Fruit fly (Drosophila melanogaster) whole organism, embryonic: ENCODE results near the gene Dcps.

ENCODE experiments used
- Abd-B ChIP-seq: fragments of 200-800 bp; sonication (Bioruptor generic); optimal IDR thresholded peaks from 2 replicates; lab custom pipeline; 2018; ENCODE audit warnings: missing biosample characterization, mild to moderate bottlenecking, missing genetic modification characterization, moderate library complexity
- CG11560 ChIP-seq: fragments of 200-800 bp; sonication (Bioruptor generic); IDR thresholded peaks from 3 replicates; pipeline ENCODE4 v1.3.6; 2022; ENCODE audit warnings: missing biosample characterization, missing genetic modification characterization
- CG12299 ChIP-seq: fragments of 200-800 bp; sonication (Bioruptor generic); optimal IDR thresholded peaks from 2 replicates; lab custom pipeline; 2018; ENCODE audit warnings: missing biosample characterization, mild to moderate bottlenecking, missing genetic modification characterization
- CG12659 ChIP-seq: fragments of 200-800 bp; sonication (Bioruptor generic); optimal IDR thresholded peaks from 3 replicates; lab custom pipeline; 2017; ENCODE audit warnings: mild to moderate bottlenecking, missing biosample characterization, missing genetic modification reagents, missing genetic modification characterization
- CG13296 ChIP-seq: fragments of 200-800 bp; sonication (Bioruptor generic); optimal IDR thresholded peaks from 3 replicates; lab custom pipeline; 2018; ENCODE audit warnings: missing biosample characterization, mild to moderate bottlenecking, missing genetic modification characterization
- CG14860 ChIP-seq: fragments of 200-800 bp; sonication (Bioruptor generic); IDR thresholded peaks from 3 replicates; pipeline ENCODE4 v1.3.6; 2022; ENCODE audit warnings: missing biosample characterization, missing genetic modification characterization; ENCODE audit not compliant: partially characterized antibody
- CG16863 ChIP-seq: fragments of 200-800 bp; sonication (Bioruptor generic); optimal IDR thresholded peaks from 3 replicates; lab custom pipeline; 2016; ENCODE audit warnings: missing biosample characterization, missing genetic modification characterization
- CG18599 ChIP-seq: fragments of 200-800 bp; sonication (Bioruptor generic); optimal IDR thresholded peaks from 3 replicates; lab custom pipeline; 2017; ENCODE audit warnings: missing biosample characterization, missing genetic modification characterization, mild to moderate bottlenecking, moderate library complexity, missing genetic modification reagents
- CG2116 ChIP-seq: fragments of 200-800 bp; sonication (Bioruptor generic); optimal IDR thresholded peaks from 3 replicates; lab custom pipeline; 2018; ENCODE audit warnings: missing biosample characterization, mild to moderate bottlenecking, missing genetic modification characterization
- CG31224 ChIP-seq: fragments of 200-800 bp; sonication (Bioruptor generic); IDR thresholded peaks from 2 replicates; pipeline ENCODE4 v1.3.6; 2022; ENCODE audit warnings: missing biosample characterization, missing genetic modification characterization
- CG4360 ChIP-seq: fragments of 200-800 bp; sonication (Bioruptor generic); IDR thresholded peaks from 2 replicates; pipeline ENCODE4 v1.3.6; 2022; ENCODE audit warnings: missing biosample characterization, missing genetic modification characterization
- CG43689 ChIP-seq: fragments of 200-800 bp; sonication (Bioruptor generic); IDR thresholded peaks from 2 replicates; pipeline ENCODE4 v1.3.6; 2022; ENCODE audit warnings: missing biosample characterization, missing genetic modification characterization
- CG5953 ChIP-seq: fragments of 200-800 bp; sonication (Bioruptor generic); IDR thresholded peaks from 2 replicates; pipeline ENCODE4 v1.3.6; 2022; ENCODE audit warnings: missing biosample characterization, missing genetic modification characterization
- CG6765 ChIP-seq: fragments of 200-800 bp; sonication (Bioruptor generic); optimal IDR thresholded peaks from 3 replicates; lab custom pipeline; 2017; ENCODE audit warnings: missing biosample characterization, mild to moderate bottlenecking, missing genetic modification characterization
- CG8388 ChIP-seq: fragments of 200-800 bp; sonication (Bioruptor generic); optimal IDR thresholded peaks from 2 replicates; lab custom pipeline; 2019; ENCODE audit warnings: missing biosample characterization, mild to moderate bottlenecking, missing genetic modification characterization, moderate library complexity
- CG9797 ChIP-seq: fragments of 200-800 bp; sonication (Bioruptor generic); optimal IDR thresholded peaks from 3 replicates; lab custom pipeline; 2018; ENCODE audit warnings: missing biosample characterization, mild to moderate bottlenecking, missing genetic modification characterization
- CrebB ChIP-seq: fragments of 200-800 bp; sonication (Bioruptor generic); optimal IDR thresholded peaks from 3 replicates; lab custom pipeline; 2018; ENCODE audit warnings: missing biosample characterization, mild to moderate bottlenecking, missing genetic modification characterization
- Dbx ChIP-seq: fragments of 200-800 bp; sonication (Bioruptor generic); IDR thresholded peaks from 3 replicates; pipeline ENCODE4 v1.3.6; 2022; ENCODE audit warnings: missing biosample characterization, missing genetic modification characterization
- Dp ChIP-seq: fragments of 200-800 bp; sonication (Bioruptor generic); optimal IDR thresholded peaks from 2 replicates; lab custom pipeline; 2018; ENCODE audit warnings: missing biosample characterization, mild to moderate bottlenecking, missing genetic modification characterization, moderate library complexity
- Dref ChIP-seq: fragments of 200-800 bp; sonication (Bioruptor generic); IDR thresholded peaks from 2 replicates; pipeline ENCODE4 v1.3.6; 2022; ENCODE audit warnings: missing biosample characterization, missing genetic modification characterization
- Drgx ChIP-seq: fragments of 200-800 bp; sonication (Bioruptor generic); IDR thresholded peaks from 2 replicates; pipeline ENCODE4 v1.3.6; 2022; ENCODE audit warnings: missing biosample characterization, missing genetic modification characterization
- Gsc ChIP-seq: fragments of 200-800 bp; sonication (Bioruptor generic); IDR thresholded peaks from 2 replicates; pipeline ENCODE4 v1.3.6; 2022; ENCODE audit warnings: missing biosample characterization, missing genetic modification characterization
- Hr39 ChIP-seq: fragments of >200 bp; optimal IDR thresholded peaks from 2 replicates; lab custom pipeline; 2017
- Jarid2 ChIP-seq: fragments of 200-800 bp; sonication (Bioruptor generic); optimal IDR thresholded peaks from 3 replicates; lab custom pipeline; 2017; ENCODE audit warnings: mild to moderate bottlenecking, missing biosample characterization, missing genetic modification reagents, missing genetic modification characterization
- Meics ChIP-seq: fragments of 200-800 bp; sonication (Bioruptor generic); optimal IDR thresholded peaks from 2 replicates; lab custom pipeline; 2017; ENCODE audit warnings: missing biosample characterization, mild to moderate bottlenecking, missing genetic modification characterization
- NFAT ChIP-seq: fragments of 200-800 bp; sonication (Bioruptor generic); IDR thresholded peaks from 2 replicates; pipeline ENCODE4 v1.3.6; 2022; ENCODE audit warnings: missing biosample characterization, missing genetic modification characterization
- Rx ChIP-seq: fragments of 200-800 bp; sonication (Bioruptor generic); IDR thresholded peaks from 2 replicates; pipeline ENCODE4 v1.3.6; 2022; ENCODE audit warnings: missing biosample characterization, missing genetic modification characterization
- Six4 ChIP-seq: fragments of 200-800 bp; sonication (Bioruptor generic); optimal IDR thresholded peaks from 2 replicates; lab custom pipeline; 2016; ENCODE audit warnings: missing biosample characterization, missing genetic modification characterization
- Stat92E ChIP-seq, 3 experiments: fragments of >200 bp in 2 of 3; fragments of 200-800 bp in 1 of 3; sonication (Bioruptor generic) in 1 of 3; optimal IDR thresholded peaks; 2 replicates each; lab custom pipeline; 2017 to 2019; ENCODE audit warnings: missing biosample characterization in 3 of 3, missing genetic modification characterization in 3 of 3, mild to moderate bottlenecking in 1 of 3, moderate library complexity in 1 of 3
- Tbp ChIP-seq: fragments of >200 bp; optimal IDR thresholded peaks from 2 replicates; lab custom pipeline; 2018; ENCODE audit warnings: missing biosample characterization, missing genetic modification characterization
- Trl ChIP-seq, 3 experiments: fragments of >200 bp in 2 of 3; fragments of 200-800 bp in 1 of 3; sonication (Bioruptor generic) in 1 of 3; optimal IDR thresholded peaks; 2 replicates in 1 of 3; 3 replicates in 2 of 3; lab custom pipeline; 2016 to 2017; ENCODE audit warnings: missing biosample characterization in 1 of 3, missing genetic modification characterization in 1 of 3
- br ChIP-seq: fragments of >200 bp; optimal IDR thresholded peaks from 2 replicates; lab custom pipeline; 2017
- emc ChIP-seq: fragments of 200-800 bp; sonication (Bioruptor generic); optimal IDR thresholded peaks from 2 replicates; lab custom pipeline; 2016; ENCODE audit warnings: missing biosample characterization, missing genetic modification characterization
- gsb ChIP-seq: fragments of 200-800 bp; sonication (Bioruptor generic); IDR thresholded peaks from 2 replicates; pipeline ENCODE4 v1.3.6; 2022; ENCODE audit warnings: missing biosample characterization, missing genetic modification characterization
- jigr1 ChIP-seq: fragments of 200-800 bp; sonication (Bioruptor generic); IDR thresholded peaks from 3 replicates; pipeline ENCODE4 v1.3.6; 2022; ENCODE audit warnings: missing biosample characterization, missing genetic modification characterization
- klu ChIP-seq: fragments of 200-800 bp; sonication (Bioruptor generic); IDR thresholded peaks from 2 replicates; pipeline ENCODE4 v1.3.6; 2022; ENCODE audit warnings: missing biosample characterization, missing genetic modification characterization
- lbe ChIP-seq: fragments of 200-800 bp; sonication (Bioruptor generic); optimal IDR thresholded peaks from 2 replicates; lab custom pipeline; 2016; ENCODE audit warnings: missing biosample characterization, mild to moderate bottlenecking, missing genetic modification characterization
- maf-S ChIP-seq: fragments of 200-800 bp; sonication (Bioruptor generic); optimal IDR thresholded peaks from 2 replicates; lab custom pipeline; 2016; ENCODE audit warnings: missing biosample characterization, missing genetic modification characterization
- mam ChIP-seq: fragments of 200-800 bp; sonication (Bioruptor generic); optimal IDR thresholded peaks from 3 replicates; lab custom pipeline; 2016; ENCODE audit warnings: missing biosample characterization, missing genetic modification characterization
- nerfin-1 ChIP-seq: fragments of 200-800 bp; sonication (Bioruptor generic); optimal IDR thresholded peaks from 3 replicates; lab custom pipeline; 2019; ENCODE audit warnings: missing biosample characterization, mild to moderate bottlenecking, missing genetic modification characterization, moderate library complexity
- odd ChIP-seq: fragments of 200-800 bp; sonication (Bioruptor generic); optimal IDR thresholded peaks from 2 replicates; lab custom pipeline; 2017; ENCODE audit warnings: missing biosample characterization, mild to moderate bottlenecking, missing genetic modification characterization
- prd ChIP-seq, 3 experiments: fragments of >200 bp in 2 of 3; fragments of 200-800 bp in 1 of 3; sonication (Bioruptor generic) in 1 of 3; optimal IDR thresholded peaks in 2 of 3; IDR thresholded peaks in 1 of 3; 2 replicates in 2 of 3; 3 replicates in 1 of 3; pipeline versions ENCODE4 v1.3.6 to Lab custom; 2017 to 2022; ENCODE audit warnings: missing biosample characterization in 1 of 3, missing genetic modification characterization in 1 of 3
- pzg ChIP-seq: fragments of 200-800 bp; sonication (Bioruptor generic); optimal IDR thresholded peaks from 3 replicates; lab custom pipeline; 2018; ENCODE audit warnings: missing biosample characterization, mild to moderate bottlenecking, missing genetic modification characterization, moderate library complexity
- salm ChIP-seq: fragments of 200-800 bp; sonication (Bioruptor generic); optimal IDR thresholded peaks from 2 replicates; lab custom pipeline; 2018; ENCODE audit warnings: missing biosample characterization, mild to moderate bottlenecking, missing genetic modification characterization
- sima ChIP-seq: fragments of 200-800 bp; sonication (Bioruptor generic); optimal IDR thresholded peaks from 2 replicates; lab custom pipeline; 2016; ENCODE audit warnings: missing biosample characterization, missing genetic modification characterization
- ssp ChIP-seq: fragments of 200-800 bp; sonication (Bioruptor generic); IDR thresholded peaks from 2 replicates; pipeline ENCODE4 v1.3.6; 2022; ENCODE audit warnings: missing biosample characterization, missing genetic modification characterization
- stc ChIP-seq: fragments of 200-800 bp; sonication (Bioruptor generic); IDR thresholded peaks from 2 replicates; pipeline ENCODE4 v1.3.6; 2022; ENCODE audit warnings: missing biosample characterization, missing genetic modification characterization
- tup ChIP-seq: fragments of 200-800 bp; sonication (Bioruptor generic); optimal IDR thresholded peaks from 2 replicates; lab custom pipeline; 2016; ENCODE audit warnings: missing biosample characterization, mild to moderate bottlenecking, missing genetic modification characterization, moderate library complexity
- twi ChIP-seq: fragments of 200-800 bp; optimal IDR thresholded peaks from 2 replicates; lab custom pipeline; 2019; ENCODE audit warnings: missing biosample characterization, mild to moderate bottlenecking, missing genetic modification characterization, moderate library complexity
- vfl ChIP-seq: fragments of 200-800 bp; sonication (Bioruptor generic); optimal IDR thresholded peaks from 2 replicates; lab custom pipeline; 2016; ENCODE audit warnings: missing biosample characterization, missing genetic modification characterization

Gene Dcps

DNA sequence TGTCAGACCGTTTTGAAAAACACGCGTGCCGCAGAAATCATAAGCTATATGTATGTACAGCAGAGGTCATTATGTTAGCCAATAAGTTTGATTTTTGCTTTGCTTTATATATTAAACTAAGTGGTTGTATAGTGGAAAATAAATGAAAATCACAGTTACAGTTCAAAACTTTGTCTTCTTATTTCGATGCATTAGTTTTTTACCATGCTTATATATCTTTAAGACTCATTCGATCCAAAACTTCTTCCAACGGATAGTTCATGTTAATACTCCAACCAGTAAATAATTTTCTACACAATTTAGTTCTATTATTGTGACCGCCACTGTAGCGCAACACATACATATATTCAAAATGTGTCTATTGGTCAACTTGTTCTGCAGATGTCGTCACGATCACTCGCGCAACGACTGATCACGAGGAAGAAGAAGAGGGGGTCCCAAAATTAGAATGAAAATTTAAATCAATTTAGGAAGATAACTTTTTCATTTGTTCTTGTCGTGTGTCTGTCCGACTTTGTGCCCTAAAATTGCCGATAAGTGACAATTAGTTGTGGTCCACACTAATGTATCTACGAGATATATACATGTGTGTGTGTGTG is 49.0 kb downstream of the Dcps start (continued):
- peak; percentile 61 for TF ChIP-seq CG6765
- TF ChIP-seq jigr1 (GFP tag; lab: Robert Waterston, UW): no peak
- no peak for TF ChIP-seq CrebB (tag; lab: Kevin White, UChicago)
- peak in 1 of 3 experiments; percentile 33 for TF ChIP-seq Stat92E (GFP tag; optimal IDR thresholded peaks at IDR 0.05; lab: Kevin White, UChicago)
- 0 out of 2 replicates have a peak, but pooled peaks have one; percentile 12 for TF ChIP-seq Rx
- TF ChIP-seq CG2116 (GFP tag; lab: Kevin White, UChicago): peak; percentile 0
- no peak for TF ChIP-seq Dp (GFP tag; lab: Kevin White, UChicago)
- TF ChIP-seq CG12659 (GFP tag; lab: Kevin White, UChicago): peak; percentile 62
- TF ChIP-seq gsb (GFP tag; lab: Robert Waterston, UW): no peak
- TF ChIP-seq CG31224: no peak
- TF ChIP-seq emc: no peak
- TF ChIP-seq CG4360 (GFP tag; lab: Robert Waterston, UW): no peak
- TF ChIP-seq Jarid2 (GFP tag; lab: Kevin White, UChicago): no peak
- TF ChIP-seq sima: no peak
- peak; percentile 64 for TF ChIP-seq CG18599 (GFP tag; lab: Kevin White, UChicago)
- no peak for TF ChIP-seq twi (tag; lab: Kevin White, UChicago)
- no peak for TF ChIP-seq Gsc (GFP tag; lab: Robert Waterston, UW)
- TF ChIP-seq odd (GFP tag; lab: Kevin White, UChicago): no peak
- TF ChIP-seq CG12299 (tag; lab: Kevin White, UChicago): peak; percentile 44
- no peak for TF ChIP-seq pzg (GFP tag; lab: Kevin White, UChicago)
- TF ChIP-seq Drgx: peak; percentile 30; the same call in 1 of the 2 replicates
- peak; percentile 42 for TF ChIP-seq Six4
- TF ChIP-seq tup (GFP tag; lab: Kevin White, UChicago): no peak
- 0 out of 2 replicates have a peak, but pooled peaks have one; percentile 21 for TF ChIP-seq stc (GFP tag; lab: Robert Waterston, UW)
- TF ChIP-seq CG16863 (GFP tag; lab: Kevin White, UChicago): peak; percentile 29
- no peak for TF ChIP-seq NFAT
- TF ChIP-seq maf-S (GFP tag; lab: Kevin White, UChicago): no peak
- TF ChIP-seq klu: peak; percentile 38; the same call in 1 of the 2 replicates
- TF ChIP-seq CG8388: peak; percentile 67
- no peak for TF ChIP-seq CG13296 (GFP tag; lab: Kevin White, UChicago)
- no peak for TF ChIP-seq prd (optimal IDR thresholded peaks at IDR 0.05; lab: Kevin White, UChicago)
- peak; percentile 69 for TF ChIP-seq prd (GFP tag; IDR thresholded peaks at IDR 0.05; lab: Robert Waterston, UW)
- TF ChIP-seq Tbp (GFP tag; lab: Kevin White, UChicago): no peak
- peak; percentile 24 for TF ChIP-seq salm (tag; lab: Kevin White, UChicago)
- TF ChIP-seq lbe (GFP tag; lab: Kevin White, UChicago): no peak
- TF ChIP-seq Abd-B (GFP tag; lab: Kevin White, UChicago): peak; percentile 51
- TF ChIP-seq CG14860 (GFP tag; lab: Robert Waterston, UW): no peak
- no peak for TF ChIP-seq CG43689 (GFP tag; lab: Robert Waterston, UW)
- TF ChIP-seq br (lab: Kevin White, UChicago): no peak
- peak; percentile 63 for TF ChIP-seq nerfin-1
- TF ChIP-seq CG9797 (GFP tag; lab: Kevin White, UChicago): no peak
- peak; percentile 15; the same call in 1 of the 3 replicates for TF ChIP-seq CG11560
- peak; percentile 36 for TF ChIP-seq mam (GFP tag; lab: Kevin White, UChicago)
- no peak for TF ChIP-seq vfl
- TF ChIP-seq ssp (GFP tag; lab: Robert Waterston, UW): peak; percentile 15; the same call in 1 of the 2 replicates
- TF ChIP-seq Trl (optimal IDR thresholded peaks at IDR 0.05; lab: Kevin White, UChicago): no peak
- peak; percentile 42 for TF ChIP-seq Trl (GFP tag; optimal IDR thresholded peaks at IDR 0.05; lab: Kevin White, UChicago)
- TF ChIP-seq Meics: peak; percentile 68
- TF ChIP-seq CG5953 (GFP tag; lab: Robert Waterston, UW): no peak
- TF ChIP-seq Dref (GFP tag; lab: Robert Waterston, UW): no peak
- TF ChIP-seq Dbx: 0 out of 3 replicates have a peak, but pooled peaks have one; percentile 42
- no peak for TF ChIP-seq Hr39 (lab: Kevin White, UChicago)
